Fruit fly (Drosophila melanogaster) Kc167 (cell line): ENCODE results near the gene CG12182.

Experiments
- Myc ChIP-seq: fragments of >200 bp; optimal IDR thresholded peaks from 2 replicates; lab custom pipeline; 2017; ENCODE audit warnings: missing external identifiers
- psq ChIP-seq: fragments of >200 bp; optimal IDR thresholded peaks from 2 replicates; lab custom pipeline; 2017; ENCODE audit warnings: missing external identifiers
- ttk ChIP-seq: sonication (Bioruptor generic); optimal IDR thresholded peaks from 2 replicates; lab custom pipeline; 2017; ENCODE audit warnings: missing external identifiers

DNA sequence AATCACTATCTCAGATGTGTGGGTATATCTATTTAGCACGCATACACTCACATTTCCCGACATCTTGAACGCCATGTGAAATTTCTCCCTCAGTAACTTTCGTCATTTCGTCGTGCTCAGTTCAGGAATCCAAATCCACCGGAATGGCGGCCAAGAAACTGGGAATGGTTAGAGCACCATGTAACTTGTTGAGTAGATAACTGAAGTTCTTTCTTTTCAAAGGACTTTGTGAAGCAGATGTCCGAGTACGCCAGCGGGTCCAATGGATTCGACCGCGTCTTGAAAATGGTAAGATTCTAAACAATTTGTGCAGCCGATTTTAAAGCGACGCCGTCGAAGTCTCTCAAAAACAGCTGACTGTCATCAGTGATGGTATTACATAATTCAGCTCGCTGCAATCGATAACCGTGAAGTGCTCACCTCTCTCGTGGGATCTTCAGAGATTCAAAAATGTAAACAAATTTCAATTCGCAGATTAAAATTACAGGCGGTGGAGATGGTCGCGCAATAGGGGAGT lies at the start of gene CG12182, which contains the start of gene CG16985:
- TF ChIP-seq Myc (lab: Kevin White, UChicago) (no peak), ttk (no peak), psq (lab: Kevin White, UChicago) (no peak)
